Fruit fly (Drosophila melanogaster) whole organism, embryonic: ENCODE results near the gene Dsp1.

Experiments
- Atf6 ChIP-seq: fragments of 200-800 bp; sonication (Bioruptor generic); IDR thresholded peaks from 2 replicates; pipeline ENCODE4 v1.3.6; 2022; ENCODE audit warnings: missing biosample characterization, missing genetic modification characterization
- Awh ChIP-seq: fragments of 200-800 bp; sonication (Bioruptor generic); IDR thresholded peaks from 2 replicates; pipeline ENCODE4, ENCODE4 v1.3.6; 2022; ENCODE audit warnings: missing biosample characterization, missing genetic modification characterization
- Bgb ChIP-seq: fragments of 200-800 bp; sonication (Bioruptor generic); IDR thresholded peaks from 2 replicates; pipeline ENCODE4 v1.3.6; 2022; ENCODE audit warnings: missing biosample characterization, missing genetic modification characterization; ENCODE audit not compliant: partially characterized antibody
- CG1024 ChIP-seq: fragments of 200-800 bp; sonication (Bioruptor generic); IDR thresholded peaks from 2 replicates; pipeline ENCODE4 v1.3.6; 2022; ENCODE audit warnings: missing biosample characterization, missing genetic modification characterization
- CG12391 ChIP-seq: fragments of 200-800 bp; sonication (Bioruptor generic); optimal IDR thresholded peaks from 3 replicates; lab custom pipeline; 2018; ENCODE audit warnings: missing biosample characterization, mild to moderate bottlenecking, missing genetic modification characterization, moderate library complexity
- CG12769 ChIP-seq: fragments of 200-800 bp; sonication (Bioruptor generic); optimal IDR thresholded peaks from 2 replicates; lab custom pipeline; 2019; ENCODE audit warnings: missing biosample characterization, mild to moderate bottlenecking, missing genetic modification characterization, moderate library complexity
- CG13624 ChIP-seq: fragments of 200-800 bp; sonication (Bioruptor generic); optimal IDR thresholded peaks from 2 replicates; lab custom pipeline; 2016; ENCODE audit warnings: missing biosample characterization, missing genetic modification characterization
- CG14441 ChIP-seq: fragments of 200-800 bp; sonication (Bioruptor generic); IDR thresholded peaks from 2 replicates; pipeline ENCODE4 v1.3.6; 2022; ENCODE audit warnings: missing biosample characterization, missing genetic modification characterization
- CG15601 ChIP-seq: fragments of 200-800 bp; sonication (Bioruptor generic); optimal IDR thresholded peaks from 3 replicates; lab custom pipeline; 2019; ENCODE audit warnings: missing biosample characterization, mild to moderate bottlenecking, missing genetic modification characterization, moderate library complexity
- CG16863 ChIP-seq: fragments of 200-800 bp; sonication (Bioruptor generic); optimal IDR thresholded peaks from 3 replicates; lab custom pipeline; 2016; ENCODE audit warnings: missing biosample characterization, missing genetic modification characterization
- CG18599 ChIP-seq: fragments of 200-800 bp; sonication (Bioruptor generic); optimal IDR thresholded peaks from 3 replicates; lab custom pipeline; 2017; ENCODE audit warnings: missing biosample characterization, missing genetic modification characterization, mild to moderate bottlenecking, moderate library complexity, missing genetic modification reagents
- CG30403 ChIP-seq: fragments of 200-800 bp; sonication (Bioruptor generic); optimal IDR thresholded peaks from 3 replicates; lab custom pipeline; 2016; ENCODE audit warnings: missing biosample characterization, missing genetic modification characterization
- CG34376 ChIP-seq: fragments of 200-800 bp; sonication (Bioruptor generic); optimal IDR thresholded peaks from 2 replicates; lab custom pipeline; 2018; ENCODE audit warnings: missing biosample characterization, mild to moderate bottlenecking, missing genetic modification characterization
- CG4282 ChIP-seq: fragments of 200-800 bp; sonication (Bioruptor generic); optimal IDR thresholded peaks from 2 replicates; lab custom pipeline; 2016; ENCODE audit warnings: missing biosample characterization, missing genetic modification characterization
- CG4404 ChIP-seq: fragments of 200-800 bp; sonication (Bioruptor generic); IDR thresholded peaks from 2 replicates; pipeline ENCODE4 v1.3.6; 2022; ENCODE audit warnings: missing biosample characterization, missing genetic modification characterization
- CG5953 ChIP-seq: fragments of 200-800 bp; sonication (Bioruptor generic); IDR thresholded peaks from 2 replicates; pipeline ENCODE4 v1.3.6; 2022; ENCODE audit warnings: missing biosample characterization, missing genetic modification characterization
- CG7357 ChIP-seq: fragments of 200-800 bp; sonication (Bioruptor generic); IDR thresholded peaks from 3 replicates; pipeline ENCODE4 v1.3.6; 2022; ENCODE audit warnings: missing biosample characterization, missing genetic modification characterization
- CG7928 ChIP-seq: fragments of 200-800 bp; sonication (Bioruptor generic); optimal IDR thresholded peaks from 2 replicates; lab custom pipeline; 2017; ENCODE audit warnings: missing biosample characterization, mild to moderate bottlenecking, missing genetic modification characterization
- CG8388 ChIP-seq: fragments of 200-800 bp; sonication (Bioruptor generic); optimal IDR thresholded peaks from 2 replicates; lab custom pipeline; 2019; ENCODE audit warnings: missing biosample characterization, mild to moderate bottlenecking, missing genetic modification characterization, moderate library complexity
- CG9797 ChIP-seq: fragments of 200-800 bp; sonication (Bioruptor generic); optimal IDR thresholded peaks from 3 replicates; lab custom pipeline; 2018; ENCODE audit warnings: missing biosample characterization, mild to moderate bottlenecking, missing genetic modification characterization
- CG9932 ChIP-seq: fragments of 200-800 bp; sonication (Bioruptor generic); IDR thresholded peaks from 2 replicates; pipeline ENCODE4 v1.3.6; 2022; ENCODE audit warnings: missing biosample characterization, missing genetic modification characterization
- Dip2 ChIP-seq: fragments of 200-800 bp; sonication (Bioruptor generic); IDR thresholded peaks from 2 replicates; pipeline ENCODE4 v1.3.6; 2022; ENCODE audit warnings: missing biosample characterization, missing genetic modification characterization
- H2.0 ChIP-seq: fragments of 200-800 bp; sonication (Bioruptor generic); IDR thresholded peaks from 2 replicates; pipeline ENCODE4 v1.3.6; 2022; ENCODE audit warnings: missing biosample characterization, missing genetic modification characterization
- HHEX ChIP-seq: fragments of 200-800 bp; sonication (Bioruptor generic); optimal IDR thresholded peaks from 3 replicates; lab custom pipeline; 2017; ENCODE audit warnings: missing biosample characterization, mild to moderate bottlenecking, missing genetic modification characterization, missing genetic modification reagents
- Hmr ChIP-seq: fragments of 200-800 bp; sonication (Bioruptor generic); optimal IDR thresholded peaks from 3 replicates; lab custom pipeline; 2017; ENCODE audit warnings: mild to moderate bottlenecking, missing biosample characterization, missing genetic modification reagents, missing genetic modification characterization
- Meics ChIP-seq: fragments of 200-800 bp; sonication (Bioruptor generic); optimal IDR thresholded peaks from 2 replicates; lab custom pipeline; 2017; ENCODE audit warnings: missing biosample characterization, mild to moderate bottlenecking, missing genetic modification characterization
- NfI ChIP-seq: fragments of 200-800 bp; sonication (Bioruptor generic); optimal IDR thresholded peaks from 3 replicates; lab custom pipeline; 2018; ENCODE audit warnings: missing biosample characterization, mild to moderate bottlenecking, missing genetic modification characterization, moderate library complexity
- Optix ChIP-seq: fragments of 200-800 bp; sonication (Bioruptor generic); IDR thresholded peaks from 3 replicates; pipeline ENCODE4 v1.3.6; 2022; ENCODE audit warnings: missing biosample characterization, missing genetic modification characterization
- Rfx ChIP-seq: fragments of 200-800 bp; sonication (Bioruptor generic); IDR thresholded peaks from 2 replicates; pipeline ENCODE4 v1.3.6; 2022; ENCODE audit warnings: missing biosample characterization, missing genetic modification characterization
- Usf ChIP-seq: fragments of 200-800 bp; sonication (Bioruptor generic); optimal IDR thresholded peaks from 2 replicates; lab custom pipeline; 2017; ENCODE audit warnings: missing genotype, missing biosample characterization, missing genetic modification characterization
- Xbp1 ChIP-seq: fragments of 200-800 bp; sonication (Bioruptor generic); optimal IDR thresholded peaks from 3 replicates; lab custom pipeline; 2016; ENCODE audit warnings: missing biosample characterization, mild to moderate bottlenecking, missing genetic modification characterization
- Xrp1 ChIP-seq: fragments of 200-800 bp; sonication (Bioruptor generic); IDR thresholded peaks from 2 replicates; pipeline ENCODE4 v1.3.6; 2022; ENCODE audit warnings: missing biosample characterization, missing genetic modification characterization
- ara ChIP-seq: fragments of 200-800 bp; sonication (Bioruptor generic); IDR thresholded peaks from 2 replicates; pipeline ENCODE4 v1.3.6; 2022; ENCODE audit warnings: missing biosample characterization, missing genetic modification characterization
- chif ChIP-seq, 2 experiments: fragments of 200-800 bp; sonication (Bioruptor generic); optimal IDR thresholded peaks; 3 replicates each; lab custom pipeline; 2016; ENCODE audit warnings: missing biosample characterization in 2 of 2, missing genetic modification characterization in 2 of 2
- chn ChIP-seq: fragments of 200-800 bp; sonication (Bioruptor generic); optimal IDR thresholded peaks from 2 replicates; lab custom pipeline; 2016; ENCODE audit warnings: missing biosample characterization, missing genetic modification characterization
- dan ChIP-seq: fragments of 200-800 bp; sonication (Bioruptor generic); IDR thresholded peaks from 2 replicates; pipeline ENCODE4 v1.3.6; 2022; ENCODE audit warnings: missing biosample characterization, missing genetic modification characterization
- dati ChIP-seq: fragments of 200-800 bp; sonication (Bioruptor generic); IDR thresholded peaks from 2 replicates; pipeline ENCODE4 v1.3.6; 2022; ENCODE audit warnings: missing biosample characterization, missing genetic modification characterization
- ems ChIP-seq: fragments of 200-800 bp; sonication (Bioruptor generic); optimal IDR thresholded peaks from 3 replicates; lab custom pipeline; 2016; ENCODE audit warnings: missing biosample characterization, missing genetic modification characterization
- gce ChIP-seq: fragments of 200-800 bp; sonication (Bioruptor generic); IDR thresholded peaks from 3 replicates; pipeline ENCODE4 v1.3.6; 2022; ENCODE audit warnings: missing biosample characterization, missing genetic modification characterization
- gcm2 ChIP-seq: fragments of 200-800 bp; sonication (Bioruptor generic); optimal IDR thresholded peaks from 2 replicates; lab custom pipeline; 2016; ENCODE audit warnings: missing biosample characterization, missing genetic modification characterization
- klu ChIP-seq: fragments of 200-800 bp; sonication (Bioruptor generic); IDR thresholded peaks from 2 replicates; pipeline ENCODE4 v1.3.6; 2022; ENCODE audit warnings: missing biosample characterization, missing genetic modification characterization
- lmd ChIP-seq: fragments of 200-800 bp; sonication (Bioruptor generic); IDR thresholded peaks from 2 replicates; pipeline ENCODE4 v1.3.6; 2022; ENCODE audit warnings: missing biosample characterization, missing genetic modification characterization
- lola ChIP-seq, 3 experiments: fragments of >200 bp in 2 of 3; fragments of 200-800 bp in 1 of 3; sonication (Bioruptor generic) in 1 of 3; optimal IDR thresholded peaks; 2 replicates each; lab custom pipeline; 2017 to 2019; ENCODE audit warnings: missing biosample characterization in 3 of 3, missing genetic modification characterization in 3 of 3, mild to moderate bottlenecking in 1 of 3, moderate library complexity in 1 of 3
- mirr ChIP-seq: fragments of 200-800 bp; sonication (Bioruptor generic); optimal IDR thresholded peaks from 3 replicates; lab custom pipeline; 2018; ENCODE audit warnings: missing biosample characterization, mild to moderate bottlenecking, missing genetic modification characterization
- nau ChIP-seq: fragments of 200-800 bp; sonication (Bioruptor generic); optimal IDR thresholded peaks from 3 replicates; lab custom pipeline; 2017; ENCODE audit warnings: missing biosample characterization, mild to moderate bottlenecking, missing genetic modification characterization, missing genetic modification reagents
- nmo ChIP-seq: fragments of 200-800 bp; sonication (Bioruptor generic); optimal IDR thresholded peaks from 2 replicates; lab custom pipeline; 2018; ENCODE audit warnings: missing biosample characterization, mild to moderate bottlenecking, missing genetic modification characterization, moderate library complexity
- pb ChIP-seq: fragments of 200-800 bp; sonication (Bioruptor generic); optimal IDR thresholded peaks from 3 replicates; lab custom pipeline; 2016; ENCODE audit warnings: missing biosample characterization, missing genetic modification characterization
- sens-2 ChIP-seq: fragments of 200-800 bp; sonication (Bioruptor generic); IDR thresholded peaks from 2 replicates; pipeline ENCODE4 v1.3.6; 2022; ENCODE audit warnings: missing biosample characterization, missing genetic modification characterization
- so ChIP-seq: fragments of 200-800 bp; sonication (Bioruptor generic); IDR thresholded peaks from 3 replicates; pipeline ENCODE4 v1.3.6; 2022; ENCODE audit warnings: missing biosample characterization, missing genetic modification characterization
- tin ChIP-seq: fragments of 200-800 bp; sonication (Bioruptor generic); optimal IDR thresholded peaks from 3 replicates; lab custom pipeline; 2016; ENCODE audit warnings: missing biosample characterization, missing genetic modification characterization

The Dsp1 gene

dm6 chrX:16332615-16333288, 660 bp upstream of the Dsp1 start (continued):
- TF ChIP-seq CG16863 (GFP tag; lab: Kevin White, UChicago) (peak; percentile 96), nmo (GFP tag; lab: Kevin White, UChicago) (peak; percentile 98), CG7928 (GFP tag; lab: Kevin White, UChicago) (peak; percentile 74), ara (GFP tag; lab: Robert Waterston, UW) (peak; percentile 92), sens-2 (peak; percentile 82), CG4282 (GFP tag; lab: Kevin White, UChicago) (peak; percentile 70), so (peak; percentile 94), lmd (GFP tag; lab: Robert Waterston, UW) (peak; percentile 95), dati (0 out of 2 replicates have a peak, but pooled peaks have one; percentile 37), gcm2 (GFP tag; lab: Kevin White, UChicago) (peak; percentile 86), CG18599 (peak; percentile 97), CG12391 (peak; percentile 97), Rfx (GFP tag; lab: Robert Waterston, UW) (peak; percentile 93), Xbp1 (GFP tag; lab: Kevin White, UChicago) (peak; percentile 93), CG9797 (GFP tag; lab: Kevin White, UChicago) (peak; percentile 49), CG8388 (peak; percentile 96), CG30403 (GFP tag; lab: Kevin White, UChicago) (peak; percentile 96), pb (GFP tag; lab: Kevin White, UChicago) (peak; percentile 92), CG12769 (tag; lab: Kevin White, UChicago) (peak; percentile 93), ems (peak; percentile 93), Xrp1 (GFP tag; lab: Robert Waterston, UW) (peak; percentile 94), Meics (GFP tag; lab: Kevin White, UChicago) (peak; percentile 97), Dip2 (GFP tag; lab: Robert Waterston, UW) (no peak; the same call in 1 of the 2 replicates), mirr (GFP tag; lab: Kevin White, UChicago) (peak; percentile 96), klu (GFP tag; lab: Robert Waterston, UW) (peak; percentile 84), CG5953 (GFP tag; lab: Robert Waterston, UW) (peak; percentile 63; the same call in 1 of the 2 replicates), CG7357 (GFP tag; lab: Robert Waterston, UW) (peak; percentile 85), CG13624 (GFP tag; lab: Kevin White, UChicago) (peak; percentile 96), lola (GFP tag; optimal IDR thresholded peaks at IDR 0.05; lab: Kevin White, UChicago) (peak in 1 of 3 experiments; percentile 97), HHEX (GFP tag; lab: Kevin White, UChicago) (peak; percentile 96), H2.0 (GFP tag; lab: Robert Waterston, UW) (peak; percentile 79), dan (GFP tag; lab: Robert Waterston, UW) (no peak), Atf6 (GFP tag; lab: Robert Waterston, UW) (peak; percentile 94), CG4404 (peak; percentile 92), chn (GFP tag; lab: Kevin White, UChicago) (peak; percentile 95), tin (GFP tag; lab: Kevin White, UChicago) (peak; percentile 93), Awh (GFP tag; lab: Robert Waterston, UW) (peak; percentile 86), Usf (peak; percentile 92), CG14441 (GFP tag; lab: Robert Waterston, UW) (peak; percentile 92), CG15601 (peak; percentile 95), chif (GFP tag; optimal IDR thresholded peaks at IDR 0.05; lab: Kevin White, UChicago) (peak; percentile 93 to 95), gce (peak; percentile 73; the same call in 1 of the 3 replicates), NfI (GFP tag; lab: Kevin White, UChicago) (peak; percentile 96), Optix (GFP tag; lab: Robert Waterston, UW) (peak; percentile 91), CG34376 (GFP tag; lab: Kevin White, UChicago) (peak; percentile 98), CG9932 (GFP tag; lab: Robert Waterston, UW) (peak; percentile 88), nau (GFP tag; lab: Kevin White, UChicago) (peak; percentile 95), Bgb (no peak), Hmr (peak; percentile 98), CG1024 (GFP tag; lab: Robert Waterston, UW) (peak; percentile 61)
